Worm (Caenorhabditis elegans) whole organism, young adult: ENCODE data around the gene ndc-80.

Experiments
- Y67H2A.10 ChIP-seq: fragments of 200-800 bp; sonication (Bioruptor generic); conservative IDR thresholded peaks from 2 replicates; pipeline ENCODE4 v1.3.6; 2022; ENCODE audit warnings: missing genetic modification reagents, missing genetic modification characterization, missing compliant biosample characterization
- bed-2 ChIP-seq: fragments of 200-800 bp; sonication (Bioruptor generic); IDR thresholded peaks from 2 replicates; pipeline ENCODE4 v1.3.6; 2022; ENCODE audit warnings: missing genetic modification reagents, missing genetic modification characterization, missing compliant biosample characterization
- nfya-1 ChIP-seq: sonication (generic microtip); optimal IDR thresholded peaks from 2 replicates; lab custom pipeline; 2017; ENCODE audit warnings: antibody characterized with exemption, missing compliant biosample characterization, missing genetic modification characterization, borderline replicate concordance; ENCODE audit not compliant: insufficient read depth
- nhr-90 ChIP-seq: sonication (generic microtip); optimal IDR thresholded peaks from 2 replicates; lab custom pipeline; 2016; ENCODE audit warnings: missing genotype, mild to moderate bottlenecking, missing genetic modification characterization, missing compliant biosample characterization
- pha-4 ChIP-seq: fragments of 150-350 bp; sonication (generic microtip); optimal IDR thresholded peaks from 2 replicates; lab custom pipeline; 2014; ENCODE audit warnings: missing biosample characterization, missing genetic modification reagents, missing genetic modification characterization
- repo-1 ChIP-seq: sonication (generic microtip); optimal IDR thresholded peaks from 2 replicates; lab custom pipeline; 2017; ENCODE audit warnings: mild to moderate bottlenecking, missing genetic modification characterization, missing compliant biosample characterization
- snpc-4 ChIP-seq, 5 experiments: fragments of 150-350 bp in 1 of 5; sonication (generic microtip) in 4 of 5; optimal IDR thresholded peaks; 2 replicates each; lab custom pipeline; 2014 to 2018; ENCODE audit warnings: missing genetic modification characterization in 5 of 5, missing biosample characterization in 3 of 5, antibody characterized with exemption in 2 of 5, mild to moderate bottlenecking in 2 of 5, missing compliant biosample characterization in 2 of 5, missing genotype in 2 of 5, moderate library complexity in 2 of 5, missing genetic modification reagents in 1 of 5
- ztf-6 ChIP-seq: fragments of 200-800 bp; sonication (Bioruptor generic); IDR thresholded peaks from 2 replicates; pipeline ENCODE4 v1.3.6; 2022; ENCODE audit warnings: missing genetic modification reagents, missing genetic modification characterization, missing compliant biosample characterization

- TF ChIP-seq snpc-4 (GFP tag; optimal IDR thresholded peaks at IDR 0.05; lab: Kevin White, UChicago), result peak; percentile 72
- peak; percentile 53 to 91 (median 68) for TF ChIP-seq snpc-4 (tag; optimal IDR thresholded peaks at IDR 0.05; lab: Kevin White, UChicago)
- TF ChIP-seq bed-2 (GFP tag; lab: Robert Waterston, UW), result no peak
- TF ChIP-seq ztf-6 (GFP tag; lab: Robert Waterston, UW), result no peak
- TF ChIP-seq Y67H2A.10 (GFP tag; lab: Robert Waterston, UW), result no peak
- no peak for TF ChIP-seq pha-4
- no peak for TF ChIP-seq nfya-1 (tag; lab: Kevin White, UChicago)
- no peak for TF ChIP-seq nhr-90 (tag; lab: Kevin White, UChicago)
- TF ChIP-seq repo-1 (tag; lab: Kevin White, UChicago), result no peak
These were observed 30.8 kb downstream of the ndc-80 start for ce11 chrIV:10116765-10117164.
